Worm (Caenorhabditis elegans) whole organism, young adult: ENCODE results near the gene C16D9.8.

ENCODE experiments used
- B0261.1 ChIP-seq: sonication (generic microtip); optimal IDR thresholded peaks from 2 replicates; lab custom pipeline; 2016; ENCODE audit warnings: mild to moderate bottlenecking, missing genetic modification characterization, moderate library complexity, missing compliant biosample characterization
- B0336.3 ChIP-seq: fragments of 200-800 bp; sonication (Bioruptor generic); IDR thresholded peaks from 2 replicates; pipeline ENCODE4 v1.3.6; 2022; ENCODE audit warnings: missing genetic modification characterization, missing compliant biosample characterization
- F23B12.7 ChIP-seq: sonication (generic microtip); optimal IDR thresholded peaks from 2 replicates; lab custom pipeline; 2017; ENCODE audit warnings: missing genetic modification characterization, mild to moderate bottlenecking, missing compliant biosample characterization, antibody characterized with exemption, moderate library complexity; ENCODE audit not compliant: insufficient read depth
- F52B5.7 ChIP-seq: sonication (generic microtip); optimal IDR thresholded peaks from 2 replicates; lab custom pipeline; 2016; ENCODE audit warnings: mild to moderate bottlenecking, missing genetic modification characterization, missing compliant biosample characterization
- F55B11.4 ChIP-seq: sonication (generic microtip); optimal IDR thresholded peaks from 2 replicates; lab custom pipeline; 2016; ENCODE audit warnings: missing compliant biosample characterization, missing genetic modification characterization, borderline replicate concordance; ENCODE audit not compliant: insufficient read depth
- T07F8.4 ChIP-seq: sonication (generic microtip); optimal IDR thresholded peaks from 2 replicates; lab custom pipeline; 2016; ENCODE audit warnings: mild to moderate bottlenecking, missing genetic modification characterization, moderate library complexity, missing compliant biosample characterization
- T26A5.8 ChIP-seq: sonication (generic microtip); optimal IDR thresholded peaks from 2 replicates; lab custom pipeline; 2016; ENCODE audit warnings: missing genetic modification characterization, missing compliant biosample characterization
- Y53G8AR.9 ChIP-seq: fragments of 200-800 bp; sonication (Bioruptor generic); conservative IDR thresholded peaks from 2 replicates; pipeline ENCODE4 v1.3.6; 2022; ENCODE audit warnings: missing genetic modification reagents, missing genetic modification characterization, missing compliant biosample characterization
- ama-1 ChIP-seq, 3 experiments: fragments of 150-350 bp in 1 of 3; sonication (generic microtip) in 2 of 3; optimal IDR thresholded peaks; 2 replicates each; lab custom pipeline; 2014 to 2018; ENCODE audit warnings: missing biosample characterization in 2 of 3, missing genetic modification characterization in 2 of 3, missing genetic modification reagents in 2 of 3
- atf-7 ChIP-seq: sonication (generic microtip); optimal IDR thresholded peaks from 2 replicates; lab custom pipeline; 2017; ENCODE audit warnings: mild to moderate bottlenecking, missing genetic modification characterization, missing compliant biosample characterization
- ceh-79 ChIP-seq: sonication (generic microtip); optimal IDR thresholded peaks from 2 replicates; lab custom pipeline; 2017; ENCODE audit warnings: mild to moderate bottlenecking, missing genetic modification characterization, missing compliant biosample characterization
- chd-7 ChIP-seq: sonication (generic microtip); optimal IDR thresholded peaks from 2 replicates; lab custom pipeline; 2016; ENCODE audit warnings: mild to moderate bottlenecking, missing genetic modification characterization, moderate library complexity, missing compliant biosample characterization
- efl-1 ChIP-seq: fragments of 150-350 bp; optimal IDR thresholded peaks from 2 replicates; lab custom pipeline; 2014; ENCODE audit warnings: missing biosample characterization, missing genetic modification reagents, missing genetic modification characterization
- egrh-3 ChIP-seq: fragments of 200-800 bp; sonication (Bioruptor generic); IDR thresholded peaks from 2 replicates; pipeline ENCODE4 v1.3.6; 2022; ENCODE audit warnings: missing genetic modification reagents, missing genetic modification characterization, missing compliant biosample characterization
- ekl-4 ChIP-seq: fragments of 200-800 bp; sonication (Bioruptor generic); IDR thresholded peaks from 2 replicates; pipeline ENCODE4 v1.3.6; 2022; ENCODE audit warnings: missing genetic modification reagents, missing genetic modification characterization, missing compliant biosample characterization
- lag-1 ChIP-seq: fragments of 200-800 bp; sonication (Bioruptor generic); IDR thresholded peaks from 2 replicates; pipeline ENCODE4 v1.3.6; 2022; ENCODE audit warnings: missing genetic modification reagents, missing genetic modification characterization, missing compliant biosample characterization
- let-607 ChIP-seq, 2 experiments: fragments of 200-800 bp in 1 of 2; sonication (Bioruptor generic) in 1 of 2; sonication (generic microtip) in 1 of 2; optimal IDR thresholded peaks; 2 replicates each; lab custom pipeline; 2016 to 2018; ENCODE audit warnings: mild to moderate bottlenecking in 2 of 2, missing compliant biosample characterization in 2 of 2, missing genetic modification characterization in 2 of 2, moderate library complexity in 2 of 2, missing genotype in 1 of 2
- lin-54 ChIP-seq: fragments of 200-800 bp; sonication (Bioruptor generic); optimal IDR thresholded peaks from 2 replicates; lab custom pipeline; 2018; ENCODE audit warnings: mild to moderate bottlenecking, missing genetic modification characterization, missing compliant biosample characterization
- nfya-1 ChIP-seq: sonication (generic microtip); optimal IDR thresholded peaks from 2 replicates; lab custom pipeline; 2017; ENCODE audit warnings: antibody characterized with exemption, missing compliant biosample characterization, missing genetic modification characterization, borderline replicate concordance; ENCODE audit not compliant: insufficient read depth
- nfya-2 ChIP-seq: fragments of 200-800 bp; sonication (Bioruptor generic); IDR thresholded peaks from 2 replicates; pipeline ENCODE4 v1.3.6; 2022; ENCODE audit warnings: missing genetic modification reagents, missing genetic modification characterization, missing compliant biosample characterization
- nfyb-1 ChIP-seq: fragments of 200-800 bp; sonication (Bioruptor generic); IDR thresholded peaks from 2 replicates; pipeline ENCODE4 v1.3.6; 2022; ENCODE audit warnings: missing genetic modification reagents, missing genetic modification characterization, missing compliant biosample characterization
- nhr-120 ChIP-seq: fragments of 200-800 bp; sonication (Bioruptor generic); IDR thresholded peaks from 2 replicates; pipeline ENCODE4 v1.3.6; 2022; ENCODE audit warnings: missing genetic modification characterization, missing compliant biosample characterization
- nhr-80 ChIP-seq: sonication (generic microtip); optimal IDR thresholded peaks from 2 replicates; lab custom pipeline; 2016; ENCODE audit warnings: missing genetic modification characterization, missing compliant biosample characterization
- pbrm-1 ChIP-seq: fragments of 200-800 bp; sonication (Bioruptor generic); IDR thresholded peaks from 2 replicates; pipeline ENCODE4 v1.3.6; 2022; ENCODE audit warnings: missing genetic modification reagents, missing genetic modification characterization, missing compliant biosample characterization
- rec-8 ChIP-seq, 2 experiments: sonication (generic microtip); optimal IDR thresholded peaks; 2 replicates each; lab custom pipeline; 2016; ENCODE audit warnings: mild to moderate bottlenecking in 2 of 2, missing genetic modification characterization in 2 of 2, missing genetic modification reagents in 2 of 2, missing genotype in 2 of 2, missing biosample characterization in 1 of 2, missing compliant biosample characterization in 1 of 2, moderate library complexity in 1 of 2
- snpc-4 ChIP-seq, 5 experiments: fragments of 150-350 bp in 1 of 5; sonication (generic microtip) in 4 of 5; optimal IDR thresholded peaks; 2 replicates each; lab custom pipeline; 2014 to 2018; ENCODE audit warnings: missing genetic modification characterization in 5 of 5, missing biosample characterization in 3 of 5, antibody characterized with exemption in 2 of 5, mild to moderate bottlenecking in 2 of 5, missing compliant biosample characterization in 2 of 5, missing genotype in 2 of 5, moderate library complexity in 2 of 5, missing genetic modification reagents in 1 of 5
- sptf-2 ChIP-seq: fragments of 200-800 bp; sonication (Bioruptor generic); optimal IDR thresholded peaks from 2 replicates; lab custom pipeline; 2018; ENCODE audit warnings: mild to moderate bottlenecking, missing genetic modification characterization, missing compliant biosample characterization
- tbp1 ChIP-seq: fragments of 200-800 bp; sonication (Bioruptor generic); optimal IDR thresholded peaks from 2 replicates; lab custom pipeline; 2018; ENCODE audit warnings: mild to moderate bottlenecking, missing genetic modification characterization, missing compliant biosample characterization
- tbx-9 ChIP-seq: sonication (generic microtip); optimal IDR thresholded peaks from 2 replicates; lab custom pipeline; 2016; ENCODE audit warnings: borderline replicate concordance, missing genetic modification characterization, inconsistent platforms, missing compliant biosample characterization
- tlf-1 ChIP-seq: fragments of 200-800 bp; sonication (Bioruptor generic); optimal IDR thresholded peaks from 2 replicates; lab custom pipeline; 2018; ENCODE audit warnings: mild to moderate bottlenecking, missing genetic modification characterization, missing compliant biosample characterization
- zim-3 ChIP-seq: sonication (generic microtip); optimal IDR thresholded peaks from 2 replicates; lab custom pipeline; 2017; ENCODE audit warnings: mild to moderate bottlenecking, missing genetic modification characterization, moderate library complexity, missing compliant biosample characterization
- ztf-26 ChIP-seq: sonication (generic microtip); optimal IDR thresholded peaks from 2 replicates; lab custom pipeline; 2017; ENCODE audit warnings: missing genetic modification characterization, missing compliant biosample characterization

The C16D9.8 gene

DNA sequence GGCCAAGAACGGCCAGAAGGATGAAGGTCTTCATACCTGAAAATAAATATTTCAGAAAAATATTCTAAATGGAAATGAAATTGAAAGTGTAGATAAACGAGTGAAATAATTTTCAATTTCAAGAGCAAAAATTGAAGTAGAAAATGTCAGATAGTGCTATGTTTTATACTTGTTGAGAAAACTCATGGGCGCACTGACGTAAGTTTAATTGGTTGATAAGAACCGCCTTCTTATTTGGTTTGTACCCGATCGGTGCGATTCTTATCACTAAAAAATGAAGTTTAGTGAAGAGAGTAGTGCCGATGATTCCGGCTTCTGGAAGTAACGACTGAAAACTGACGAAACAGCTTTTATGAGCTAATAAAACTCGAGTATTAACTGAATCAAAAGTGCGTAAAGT lies 5.5 kb upstream of the C16D9.8 start, which contains the start of the genes asp-6 and asp-12:
asp-6 (minus strand) TSS at position 36 of the 400 bp plus-strand sequence.
asp-12 (plus strand) TSS at position 309 of the 400 bp plus-strand sequence.
- TF ChIP-seq tbx-9 (tag; lab: Kevin White, UChicago) (no peak), nhr-80 (tag; lab: Kevin White, UChicago) (peak; percentile 80)
- TF ChIP-seq, all 124 proteins: peak for 1

DNA sequence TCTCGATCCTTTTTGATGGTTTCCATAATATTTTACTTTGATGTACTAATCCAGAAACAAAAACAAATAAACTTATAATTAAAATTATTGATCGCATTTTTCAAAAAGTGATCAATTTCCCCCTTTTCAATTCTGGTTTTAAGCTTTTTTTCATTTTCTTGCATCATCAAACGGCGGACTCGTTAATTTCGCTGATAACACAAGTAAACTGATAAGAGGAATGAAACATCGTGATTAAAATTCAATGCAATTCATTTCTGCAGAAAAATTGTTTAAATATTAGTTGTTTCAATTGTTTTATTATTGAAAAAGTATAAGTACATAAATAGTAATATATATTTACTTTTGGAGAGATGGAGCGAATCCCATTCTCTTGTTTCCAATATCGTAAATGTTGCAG lies 3.9 kb upstream of the C16D9.8 start:
- TF ChIP-seq nfyb-1: 0 out of 2 replicates have a peak, but pooled peaks have one; percentile 24
- no peak for TF ChIP-seq rec-8 (tag; optimal IDR thresholded peaks at IDR 0.05; lab: Kevin White, UChicago)
- no peak for TF ChIP-seq snpc-4 (GFP tag; optimal IDR thresholded peaks at IDR 0.05; lab: Kevin White, UChicago)
- peak in 1 of 4 experiments; percentile 5 for TF ChIP-seq snpc-4 (tag; optimal IDR thresholded peaks at IDR 0.05; lab: Kevin White, UChicago)
- TF ChIP-seq Y53G8AR.9 (GFP tag; lab: Robert Waterston, UW): peak; percentile 69
- TF ChIP-seq tbp1 (GFP tag; lab: Kevin White, UChicago): peak; percentile 7
- no peak for TF ChIP-seq ztf-26
- TF ChIP-seq tlf-1 (GFP tag; lab: Kevin White, UChicago): peak; percentile 2
- no peak for TF ChIP-seq nfya-2
- TF ChIP-seq B0336.3 (GFP tag; lab: Robert Waterston, UW): peak; percentile 16; the same call in 1 of the 2 replicates
- TF ChIP-seq let-607 (tag; optimal IDR thresholded peaks at IDR 0.05; lab: Kevin White, UChicago): peak in 1 of 2 experiments; percentile 13
- no peak for TF ChIP-seq F52B5.7
- TF ChIP-seq nhr-80 (tag; lab: Kevin White, UChicago): peak; percentile 71
- no peak for TF ChIP-seq chd-7 (tag; lab: Kevin White, UChicago)
- no peak for TF ChIP-seq T26A5.8 (tag; lab: Kevin White, UChicago)
- 0 out of 2 replicates have a peak, but pooled peaks have one; percentile 21 for TF ChIP-seq ekl-4 (GFP tag; lab: Robert Waterston, UW)

DNA sequence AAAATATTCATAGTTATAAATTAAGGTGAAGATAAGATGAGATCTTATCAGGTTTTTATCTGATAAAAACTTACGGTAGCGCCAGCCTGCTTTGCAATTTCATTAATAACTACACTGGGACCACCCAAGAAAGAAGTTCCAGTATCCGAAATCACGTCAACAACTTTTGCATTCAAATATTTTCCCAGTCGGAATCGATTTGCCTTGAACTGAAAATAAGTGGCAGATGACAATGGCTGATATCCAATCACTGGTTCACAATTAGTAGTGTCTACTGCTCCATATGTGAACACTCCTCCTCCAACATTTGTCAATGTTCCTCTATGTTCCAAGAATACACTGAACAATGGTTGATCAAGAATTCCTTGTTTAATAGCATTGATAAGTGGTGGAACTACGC lies 2.9 kb upstream of the C16D9.8 start, which contains the start of gene F21F8.5:
F21F8.5 (minus strand) TSS at position 101 of the 400 bp plus-strand sequence.
- TF ChIP-seq efl-1 (GFP tag; lab: Kevin White, UChicago): no peak
- no peak for TF ChIP-seq ceh-79 (tag; lab: Kevin White, UChicago)
- no peak for TF ChIP-seq zim-3 (tag; lab: Kevin White, UChicago)
- TF ChIP-seq, all 124 proteins: peak for 0

DNA sequence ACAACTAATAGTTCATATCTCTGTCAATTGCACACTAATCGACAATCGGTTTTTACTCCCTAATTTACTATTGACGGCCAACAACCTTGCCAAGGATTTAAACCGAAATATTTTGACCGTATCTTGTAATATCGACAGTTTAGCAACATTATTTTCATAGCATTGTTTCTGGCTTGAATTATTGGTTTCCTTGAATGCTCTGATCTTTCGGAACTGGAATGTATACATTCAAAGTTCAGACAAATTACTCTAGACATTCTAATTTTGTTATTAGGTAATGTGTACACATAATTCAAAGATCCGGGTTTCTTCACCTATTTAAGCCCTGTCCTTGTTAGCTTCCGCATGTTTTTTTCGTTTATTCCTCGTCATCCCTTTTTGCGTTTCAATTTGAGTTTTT lies 575 bp upstream of the C16D9.8 start, which contains the start of gene C16D9.9:
C16D9.9 (plus strand) TSS at position 301 of the 400 bp plus-strand sequence.
- TF ChIP-seq B0261.1 (tag; lab: Kevin White, UChicago) (no peak), atf-7 (no peak), F23B12.7 (tag; lab: Kevin White, UChicago) (no peak), pbrm-1 (GFP tag; lab: Robert Waterston, UW) (no peak), nhr-120 (GFP tag; lab: Robert Waterston, UW) (no peak), sptf-2 (GFP tag; lab: Kevin White, UChicago) (no peak), let-607 (tag; optimal IDR thresholded peaks at IDR 0.05; lab: Kevin White, UChicago) (no peak), efl-1 (GFP tag; lab: Kevin White, UChicago) (no peak), egrh-3 (GFP tag; lab: Robert Waterston, UW) (no peak), lag-1 (GFP tag; lab: Robert Waterston, UW) (no peak), lin-54 (no peak), F55B11.4 (no peak), nfya-1 (tag; lab: Kevin White, UChicago) (no peak)

ce11 chrV:8262212-8262611 lies 1.2 kb downstream of the C16D9.8 start:
- no peak for TF ChIP-seq T07F8.4 (tag; lab: Kevin White, UChicago)
- TF ChIP-seq ama-1 (optimal IDR thresholded peaks at IDR 0.05; lab: Kevin White, UChicago): no peak
- no peak for TF ChIP-seq ama-1 (GFP tag; optimal IDR thresholded peaks at IDR 0.05; lab: Kevin White, UChicago)
